Worm (Caenorhabditis elegans): ENCODE data around the gene W01H2.2.

ce11 chrX:4244489-4245123 is 26.3 kb upstream of the W01H2.2 start:
- TF ChIP-seq nfya-1 (tag; optimal IDR thresholded peaks at IDR 0.05; ENCODE audit: borderline replicate concordance, insufficient read depth) (no peak), Y53G8AR.9 (GFP tag; conservative IDR thresholded peaks at IDR 0.05) (0 out of 2 replicates have a peak, but pooled peaks have one; percentile 35), Y56A3A.18 (GFP tag; IDR thresholded peaks at IDR 0.05) (no peak), unc-62 (GFP tag; optimal IDR thresholded peaks at IDR 0.05) (no peak), him-1 (tag; optimal IDR thresholded peaks at IDR 0.05) (no peak)
